Fruit fly (Drosophila melanogaster) whole organism, embryonic: ENCODE results near the gene CG8516.
A peak's percentile ranks its signal among the peaks of the same experiment; 100 is the strongest.

Experiments used
- Bdp1 ChIP-seq: fragments of 200-800 bp; sonication (Bioruptor generic); optimal IDR thresholded peaks from 3 replicates; lab custom pipeline; 2016; ENCODE audit warnings: missing biosample characterization, missing genetic modification characterization
- BtbVII ChIP-seq: fragments of 200-800 bp; sonication (Bioruptor generic); optimal IDR thresholded peaks from 3 replicates; lab custom pipeline; 2017; ENCODE audit warnings: missing biosample characterization, mild to moderate bottlenecking, missing genetic modification characterization
- CG10543 ChIP-seq: fragments of 200-800 bp; sonication (Bioruptor generic); optimal IDR thresholded peaks from 3 replicates; lab custom pipeline; 2017; ENCODE audit warnings: missing biosample characterization, mild to moderate bottlenecking, missing genetic modification characterization, moderate library complexity
- CG10654 ChIP-seq: fragments of 200-800 bp; sonication (Bioruptor generic); optimal IDR thresholded peaks from 2 replicates; lab custom pipeline; 2016; ENCODE audit warnings: missing biosample characterization, missing genetic modification characterization
- CG12155 ChIP-seq: fragments of 200-800 bp; sonication (Bioruptor generic); optimal IDR thresholded peaks from 3 replicates; lab custom pipeline; 2016; ENCODE audit warnings: missing biosample characterization, missing genetic modification characterization
- CG12744 ChIP-seq: fragments of 200-800 bp; sonication (Bioruptor generic); optimal IDR thresholded peaks from 2 replicates; lab custom pipeline; 2016; ENCODE audit warnings: missing biosample characterization, missing genetic modification characterization
- CG13775 ChIP-seq: fragments of 200-800 bp; sonication (Bioruptor generic); optimal IDR thresholded peaks from 3 replicates; lab custom pipeline; 2017; ENCODE audit warnings: missing biosample characterization, mild to moderate bottlenecking, missing genetic modification characterization
- CG15696 ChIP-seq: fragments of 200-800 bp; sonication (Bioruptor generic); optimal IDR thresholded peaks from 2 replicates; lab custom pipeline; 2019; ENCODE audit warnings: missing biosample characterization, mild to moderate bottlenecking, missing genetic modification characterization, moderate library complexity
- CG1602 ChIP-seq: fragments of 200-800 bp; sonication (Bioruptor generic); optimal IDR thresholded peaks from 3 replicates; lab custom pipeline; 2016; ENCODE audit warnings: missing biosample characterization, missing genetic modification characterization
- CG16779 ChIP-seq: fragments of 200-800 bp; sonication (Bioruptor generic); IDR thresholded peaks from 2 replicates; pipeline ENCODE4 v1.3.6; 2022; ENCODE audit warnings: missing biosample characterization, missing genetic modification characterization
- CG18262 ChIP-seq: fragments of 200-800 bp; optimal IDR thresholded peaks from 3 replicates; lab custom pipeline; 2019; ENCODE audit warnings: missing biosample characterization, mild to moderate bottlenecking, missing genetic modification characterization, moderate library complexity
- CG2116 ChIP-seq: fragments of 200-800 bp; sonication (Bioruptor generic); optimal IDR thresholded peaks from 3 replicates; lab custom pipeline; 2018; ENCODE audit warnings: missing biosample characterization, mild to moderate bottlenecking, missing genetic modification characterization
- CG2120 ChIP-seq: fragments of 200-800 bp; sonication (Bioruptor generic); optimal IDR thresholded peaks from 3 replicates; lab custom pipeline; 2016; ENCODE audit warnings: missing biosample characterization, missing genetic modification characterization
- CG2875 ChIP-seq: fragments of 200-800 bp; sonication (Bioruptor generic); optimal IDR thresholded peaks from 2 replicates; lab custom pipeline; 2017; ENCODE audit warnings: missing biosample characterization, mild to moderate bottlenecking, missing genetic modification characterization, missing genetic modification reagents
- CG31224 ChIP-seq: fragments of 200-800 bp; sonication (Bioruptor generic); IDR thresholded peaks from 2 replicates; pipeline ENCODE4 v1.3.6; 2022; ENCODE audit warnings: missing biosample characterization, missing genetic modification characterization
- CG3281 ChIP-seq: fragments of 200-800 bp; sonication (Bioruptor generic); optimal IDR thresholded peaks from 3 replicates; lab custom pipeline; 2017; ENCODE audit warnings: missing biosample characterization, mild to moderate bottlenecking, missing genetic modification characterization
- CG34376 ChIP-seq: fragments of 200-800 bp; sonication (Bioruptor generic); optimal IDR thresholded peaks from 2 replicates; lab custom pipeline; 2018; ENCODE audit warnings: missing biosample characterization, mild to moderate bottlenecking, missing genetic modification characterization
- CG34422 ChIP-seq: fragments of 200-800 bp; sonication (Bioruptor generic); IDR thresholded peaks from 3 replicates; pipeline ENCODE4 v1.3.6; 2022; ENCODE audit warnings: missing biosample characterization, missing genetic modification characterization
- CG4424 ChIP-seq: fragments of 200-800 bp; sonication (Bioruptor generic); optimal IDR thresholded peaks from 3 replicates; lab custom pipeline; 2016; ENCODE audit warnings: missing biosample characterization, missing genetic modification characterization
- CG5180 ChIP-seq: fragments of 200-800 bp; sonication (Bioruptor generic); optimal IDR thresholded peaks from 3 replicates; lab custom pipeline; 2017; ENCODE audit warnings: missing biosample characterization, missing genetic modification characterization, mild to moderate bottlenecking, moderate library complexity, missing genetic modification reagents
- CG6854 ChIP-seq: fragments of 200-800 bp; sonication (Bioruptor generic); optimal IDR thresholded peaks from 3 replicates; lab custom pipeline; 2017; ENCODE audit warnings: missing biosample characterization, mild to moderate bottlenecking, missing genetic modification characterization
- CG9609 ChIP-seq: fragments of 200-800 bp; sonication (Bioruptor generic); optimal IDR thresholded peaks from 3 replicates; lab custom pipeline; 2016; ENCODE audit warnings: missing biosample characterization, missing genetic modification characterization
- Doc2 ChIP-seq: fragments of 200-800 bp; sonication (Bioruptor generic); IDR thresholded peaks from 2 replicates; pipeline ENCODE4 v1.3.6; 2022; ENCODE audit warnings: missing biosample characterization, missing genetic modification characterization
- E2f2 ChIP-seq: fragments of 200-800 bp; sonication (Bioruptor generic); IDR thresholded peaks from 2 replicates; pipeline ENCODE4 v1.3.6; 2022; ENCODE audit warnings: missing biosample characterization, missing genetic modification characterization
- Lhr ChIP-seq: fragments of 200-800 bp; sonication (Bioruptor generic); optimal IDR thresholded peaks from 3 replicates; lab custom pipeline; 2017; ENCODE audit warnings: mild to moderate bottlenecking, missing biosample characterization, missing genetic modification reagents, missing genetic modification characterization
- Med ChIP-seq: fragments of 200-800 bp; sonication (Bioruptor generic); peaks from one replicate; lab custom pipeline; 2016; ENCODE audit warnings: missing biosample characterization, missing genetic modification characterization, mild to moderate bottlenecking, inconsistent platforms, moderate library complexity
- Oaz ChIP-seq: fragments of 200-800 bp; sonication (Bioruptor generic); IDR thresholded peaks from 2 replicates; pipeline ENCODE4 v1.3.6; 2022; ENCODE audit warnings: missing biosample characterization, missing genetic modification characterization
- Scr ChIP-seq: fragments of 200-800 bp; sonication (Bioruptor generic); IDR thresholded peaks from 2 replicates; pipeline ENCODE4 v1.3.6; 2022; ENCODE audit warnings: missing biosample characterization, missing genetic modification characterization; ENCODE audit not compliant: partially characterized antibody
- Stat92E ChIP-seq, 3 experiments: fragments of >200 bp in 2 of 3; fragments of 200-800 bp in 1 of 3; sonication (Bioruptor generic) in 1 of 3; optimal IDR thresholded peaks; 2 replicates each; lab custom pipeline; 2017 to 2019; ENCODE audit warnings: missing biosample characterization in 3 of 3, missing genetic modification characterization in 3 of 3, mild to moderate bottlenecking in 1 of 3, moderate library complexity in 1 of 3
- Trl ChIP-seq, 3 experiments: fragments of >200 bp in 2 of 3; fragments of 200-800 bp in 1 of 3; sonication (Bioruptor generic) in 1 of 3; optimal IDR thresholded peaks; 2 replicates in 1 of 3; 3 replicates in 2 of 3; lab custom pipeline; 2016 to 2017; ENCODE audit warnings: missing biosample characterization in 1 of 3, missing genetic modification characterization in 1 of 3
- abd-A ChIP-seq: fragments of 200-800 bp; sonication (Bioruptor generic); optimal IDR thresholded peaks from 3 replicates; lab custom pipeline; 2019; ENCODE audit warnings: missing biosample characterization, mild to moderate bottlenecking, missing genetic modification characterization, moderate library complexity
- ase ChIP-seq: fragments of 200-800 bp; sonication (Bioruptor generic); IDR thresholded peaks from 3 replicates; pipeline ENCODE4 v1.3.6; 2022; ENCODE audit warnings: missing biosample characterization, missing genetic modification characterization
- bab2 ChIP-seq: fragments of 200-800 bp; sonication (Bioruptor generic); optimal IDR thresholded peaks from 2 replicates; lab custom pipeline; 2016; ENCODE audit warnings: missing biosample characterization, missing genetic modification characterization
- btn ChIP-seq: fragments of 200-800 bp; sonication (Bioruptor generic); optimal IDR thresholded peaks from 2 replicates; lab custom pipeline; 2016; ENCODE audit warnings: missing biosample characterization, missing genetic modification characterization
- cad ChIP-seq: fragments of >200 bp; optimal IDR thresholded peaks from 2 replicates; lab custom pipeline; 2017; ENCODE audit warnings: missing biosample characterization, missing genetic modification characterization
- ci ChIP-seq: fragments of 200-800 bp; sonication (Bioruptor generic); IDR thresholded peaks from 3 replicates; pipeline ENCODE4 v1.3.6; 2022; ENCODE audit warnings: missing biosample characterization, missing genetic modification characterization
- corto ChIP-seq: fragments of 200-800 bp; sonication (Bioruptor generic); optimal IDR thresholded peaks from 2 replicates; lab custom pipeline; 2016; ENCODE audit warnings: missing biosample characterization, mild to moderate bottlenecking, missing genetic modification characterization, moderate library complexity
- dmrt99B ChIP-seq: fragments of 200-800 bp; sonication (Bioruptor generic); optimal IDR thresholded peaks from 2 replicates; lab custom pipeline; 2018; ENCODE audit warnings: missing biosample characterization, mild to moderate bottlenecking, missing genetic modification characterization, moderate library complexity
- ems ChIP-seq: fragments of 200-800 bp; sonication (Bioruptor generic); optimal IDR thresholded peaks from 3 replicates; lab custom pipeline; 2016; ENCODE audit warnings: missing biosample characterization, missing genetic modification characterization
- grau ChIP-seq: fragments of 200-800 bp; optimal IDR thresholded peaks from 3 replicates; lab custom pipeline; 2019; ENCODE audit warnings: missing biosample characterization, mild to moderate bottlenecking, missing genetic modification characterization, moderate library complexity
- gsb ChIP-seq: fragments of 200-800 bp; sonication (Bioruptor generic); IDR thresholded peaks from 2 replicates; pipeline ENCODE4 v1.3.6; 2022; ENCODE audit warnings: missing biosample characterization, missing genetic modification characterization
- hth ChIP-seq: fragments of >200 bp; optimal IDR thresholded peaks from 2 replicates; lab custom pipeline; 2017; ENCODE audit warnings: inconsistent platforms
- jumu ChIP-seq: fragments of 200-800 bp; sonication (Bioruptor generic); optimal IDR thresholded peaks from 3 replicates; lab custom pipeline; 2016; ENCODE audit warnings: missing biosample characterization, missing genetic modification characterization
- repo ChIP-seq: fragments of 200-800 bp; sonication (Bioruptor generic); optimal IDR thresholded peaks from 2 replicates; lab custom pipeline; 2016; ENCODE audit warnings: missing biosample characterization, missing genetic modification characterization
- ro ChIP-seq: fragments of 200-800 bp; sonication (Bioruptor generic); IDR thresholded peaks from 2 replicates; pipeline ENCODE4 v1.3.6; 2022; ENCODE audit warnings: missing biosample characterization, missing genetic modification characterization
- row ChIP-seq: fragments of 200-800 bp; sonication (Bioruptor generic); IDR thresholded peaks from 3 replicates; pipeline ENCODE4 v1.3.6; 2022; ENCODE audit warnings: missing biosample characterization, missing genetic modification characterization
- seq ChIP-seq: fragments of 200-800 bp; sonication (Bioruptor generic); IDR thresholded peaks from 2 replicates; pipeline ENCODE4 v1.3.6; 2022; ENCODE audit warnings: missing biosample characterization, missing genetic modification characterization
- sisA ChIP-seq: fragments of 200-800 bp; sonication (Bioruptor generic); IDR thresholded peaks from 2 replicates; pipeline ENCODE4 v1.3.6; 2022; ENCODE audit warnings: missing biosample characterization, missing genetic modification characterization
- slp2 ChIP-seq: fragments of 200-800 bp; sonication (Bioruptor generic); optimal IDR thresholded peaks from 2 replicates; lab custom pipeline; 2016; ENCODE audit warnings: missing biosample characterization, missing genetic modification characterization
- tio ChIP-seq: fragments of 200-800 bp; sonication (Bioruptor generic); optimal IDR thresholded peaks from 2 replicates; lab custom pipeline; 2017; ENCODE audit warnings: missing biosample characterization, missing genetic modification characterization, inconsistent platforms
- zfh2 ChIP-seq: fragments of 200-800 bp; sonication (Bioruptor generic); optimal IDR thresholded peaks from 2 replicates; lab custom pipeline; 2016; ENCODE audit warnings: missing biosample characterization, missing genetic modification characterization

CG8516 gene

dm6 chr3R:9791177-9791806, 1.8 kb upstream of the CG8516 start, which contains the start of the genes CG12945 and CG8507 (continued):
- TF ChIP-seq CG34422 (GFP tag; lab: Robert Waterston, UW) (no peak), repo (no peak), corto (GFP tag; lab: Kevin White, UChicago) (no peak), Bdp1 (GFP tag; lab: Kevin White, UChicago) (peak; percentile 14), Med (GFP tag; lab: Kevin White, UChicago) (peak; percentile 85), tio (GFP tag; lab: Kevin White, UChicago) (no peak), row (GFP tag; lab: Robert Waterston, UW) (peak; percentile 93), CG12744 (GFP tag; lab: Kevin White, UChicago) (peak; percentile 43), CG6854 (GFP tag; lab: Kevin White, UChicago) (no peak), Scr (GFP tag; lab: Robert Waterston, UW) (no peak), Lhr (GFP tag; lab: Kevin White, UChicago) (no peak), CG13775 (GFP tag; lab: Kevin White, UChicago) (peak; percentile 58), CG34376 (peak; percentile 24), CG31224 (GFP tag; lab: Robert Waterston, UW) (peak; percentile 20; the same call in 1 of the 2 replicates), jumu (GFP tag; lab: Kevin White, UChicago) (peak; percentile 28), ci (GFP tag; lab: Robert Waterston, UW) (no peak), ro (GFP tag; lab: Robert Waterston, UW) (no peak), Doc2 (no peak), gsb (GFP tag; lab: Robert Waterston, UW) (no peak), CG18262 (peak; percentile 48), CG2120 (GFP tag; lab: Kevin White, UChicago) (peak; percentile 79), zfh2 (peak; percentile 69), CG15696 (tag; lab: Kevin White, UChicago) (peak; percentile 48), Oaz (no peak), CG1602 (GFP tag; lab: Kevin White, UChicago) (no peak), Stat92E (GFP tag; optimal IDR thresholded peaks at IDR 0.05; lab: Kevin White, UChicago) (no peak), CG4424 (no peak), abd-A (tag; lab: Kevin White, UChicago) (no peak), hth (lab: Kevin White, UChicago) (no peak), dmrt99B (no peak), ase (GFP tag; lab: Robert Waterston, UW) (no peak), sisA (GFP tag; lab: Robert Waterston, UW) (no peak), Trl (optimal IDR thresholded peaks at IDR 0.05; lab: Kevin White, UChicago) (no peak), Trl (GFP tag; optimal IDR thresholded peaks at IDR 0.05; lab: Kevin White, UChicago) (peak; percentile 4), CG2116 (GFP tag; lab: Kevin White, UChicago) (peak; percentile 59), ems (GFP tag; lab: Kevin White, UChicago) (peak; percentile 1), E2f2 (GFP tag; lab: Robert Waterston, UW) (0 out of 2 replicates have a peak, but pooled peaks have one; percentile 31), CG10543 (GFP tag; lab: Kevin White, UChicago) (no peak), CG3281 (GFP tag; lab: Kevin White, UChicago) (peak; percentile 17), cad (no peak), BtbVII (GFP tag; lab: Kevin White, UChicago) (no peak), CG5180 (GFP tag; lab: Kevin White, UChicago) (no peak), CG10654 (GFP tag; lab: Kevin White, UChicago) (peak; percentile 4), slp2 (GFP tag; lab: Kevin White, UChicago) (no peak), CG2875 (no peak), grau (tag; lab: Kevin White, UChicago) (peak; percentile 63), btn (GFP tag; lab: Kevin White, UChicago) (no peak), CG12155 (GFP tag; lab: Kevin White, UChicago) (peak; percentile 35), bab2 (GFP tag; lab: Kevin White, UChicago) (no peak), seq (no peak), CG16779 (no peak), CG9609 (peak; percentile 16)
